Fruit fly (Drosophila melanogaster): ENCODE results near the gene CG13251.

DNA sequence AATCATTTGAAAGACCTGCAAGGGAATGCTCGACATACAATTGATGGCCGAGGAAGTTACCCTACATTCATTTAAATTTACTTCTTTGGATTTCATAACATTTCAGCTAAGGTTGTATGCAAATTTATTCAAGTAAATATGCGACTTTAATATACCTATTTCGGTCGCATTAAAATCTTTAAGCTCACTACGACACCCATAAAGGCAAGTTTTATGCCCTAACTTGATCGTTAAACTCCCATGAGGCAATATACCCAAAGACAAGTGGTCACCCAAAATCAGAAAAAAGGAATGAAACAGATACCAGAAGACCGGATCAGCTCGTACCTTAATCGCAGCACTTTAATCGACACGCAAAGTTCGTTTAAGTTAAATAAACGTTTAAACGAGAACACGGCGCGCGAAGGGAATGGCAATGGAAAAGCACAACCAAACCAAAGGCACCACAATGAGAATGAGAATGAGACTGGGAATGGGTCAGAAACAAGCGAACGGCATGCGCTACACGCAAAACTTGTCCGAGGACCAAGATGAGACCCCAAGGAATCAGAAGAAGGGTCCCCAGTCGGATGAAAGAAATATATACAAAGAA is 51.3 kb downstream of the CG13251 start:
- TF ChIP-seq h (optimal IDR thresholded peaks at IDR 0.05) (no peak), psq (optimal IDR thresholded peaks at IDR 0.05) (no peak), Sin3A (optimal IDR thresholded peaks at IDR 0.05) (no peak), ttk (optimal IDR thresholded peaks at IDR 0.05) (no peak), Myc (optimal IDR thresholded peaks at IDR 0.05) (no peak), insv (optimal IDR thresholded peaks at IDR 0.05) (no peak)
